Fruit fly (Drosophila melanogaster) whole organism: ENCODE data around the gene CG10019.

Experiments
- EcR ChIP-seq, 2 experiments: fragments of >200 bp; optimal IDR thresholded peaks; 2 replicates each; lab custom pipeline; 2017; ENCODE audit warnings: missing biosample characterization in 2 of 2, missing genetic modification characterization in 2 of 2, missing genetic modification reagents in 2 of 2
- pan ChIP-seq: fragments of >200 bp; optimal IDR thresholded peaks from 2 replicates; lab custom pipeline; 2017
- psq ChIP-seq: fragments of >200 bp; optimal IDR thresholded peaks from 2 replicates; lab custom pipeline; 2017
- usp ChIP-seq: fragments of >200 bp; optimal IDR thresholded peaks from 2 replicates; lab custom pipeline; 2017; ENCODE audit warnings: missing biosample characterization, missing genetic modification characterization, mixed read lengths

- TF ChIP-seq EcR (GFP tag; optimal IDR thresholded peaks at IDR 0.05; lab: Kevin White, UChicago) (no peak), psq (lab: Kevin White, UChicago) (no peak), usp (GFP tag; lab: Kevin White, UChicago) (no peak), pan (lab: Kevin White, UChicago) (no peak)
These were observed 26.6 kb downstream of the CG10019 start, which contains the start of gene CG43707 for dm6 chr2L:3756831-3757351.
